Worm (Caenorhabditis elegans) whole organism, L4 larva: ENCODE measurements around the gene K02C4.3.

Experiments used
- aly-2 ChIP-seq: sonication (generic microtip); optimal IDR thresholded peaks from 2 replicates; lab custom pipeline; 2018; ENCODE audit warnings: missing biosample characterization, missing genetic modification characterization
- mep-1 ChIP-seq: fragments of 150-350 bp; sonication (generic microtip); optimal IDR thresholded peaks from 3 replicates; lab custom pipeline; 2014; ENCODE audit warnings: missing biosample characterization, missing genetic modification characterization
- nhr-237 ChIP-seq: sonication (generic microtip); optimal IDR thresholded peaks from 2 replicates; lab custom pipeline; 2017; ENCODE audit warnings: missing biosample characterization, missing genetic modification characterization
- nhr-76 ChIP-seq: fragments of 150-350 bp; optimal IDR thresholded peaks from 2 replicates; lab custom pipeline; 2014; ENCODE audit warnings: missing biosample characterization, missing genetic modification characterization
- unc-39 ChIP-seq: sonication (generic microtip); optimal IDR thresholded peaks from 2 replicates; lab custom pipeline; 2017; ENCODE audit warnings: missing biosample characterization, missing genetic modification characterization

DNA sequence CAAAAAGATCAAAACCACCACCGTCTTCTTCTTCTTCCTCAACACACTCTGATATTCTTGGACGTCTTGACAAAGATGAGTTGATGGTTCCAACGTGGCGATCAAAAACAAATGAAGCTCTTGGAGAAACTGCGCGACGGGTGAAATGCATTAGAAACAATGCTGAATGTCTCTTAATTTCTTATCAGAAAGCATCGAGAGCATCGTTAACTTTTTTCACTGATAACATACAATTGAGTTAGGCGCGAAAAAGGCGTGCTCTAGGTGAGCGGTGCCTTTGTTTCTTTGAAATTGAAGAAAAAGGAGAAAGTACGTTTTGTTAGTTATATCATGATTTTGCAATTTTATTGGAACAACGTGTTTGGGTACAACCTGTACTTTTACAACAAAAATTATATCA lies 13.4 kb downstream of the K02C4.3 start, which contains the start of gene gpcp-2:
- TF ChIP-seq nhr-237 (tag; lab: Kevin White, UChicago) = no peak
- TF ChIP-seq nhr-76 (tag; lab: Kevin White, UChicago) = no peak
- TF ChIP-seq unc-39 (tag; lab: Kevin White, UChicago) = no peak
- no peak for TF ChIP-seq aly-2 (tag; lab: Kevin White, UChicago)
- no peak for TF ChIP-seq mep-1 (tag; lab: Kevin White, UChicago)
